Worm (Caenorhabditis elegans) whole organism, dauer: Measurements from ENCODE around the gene exos-4.2.

Source experiments
- unc-62 ChIP-seq: sonication (generic microtip); optimal IDR thresholded peaks from 2 replicates; lab custom pipeline; 2017; ENCODE audit warnings: missing biosample characterization, missing genetic modification reagents, missing genetic modification characterization

exos-4.2 gene

DNA sequence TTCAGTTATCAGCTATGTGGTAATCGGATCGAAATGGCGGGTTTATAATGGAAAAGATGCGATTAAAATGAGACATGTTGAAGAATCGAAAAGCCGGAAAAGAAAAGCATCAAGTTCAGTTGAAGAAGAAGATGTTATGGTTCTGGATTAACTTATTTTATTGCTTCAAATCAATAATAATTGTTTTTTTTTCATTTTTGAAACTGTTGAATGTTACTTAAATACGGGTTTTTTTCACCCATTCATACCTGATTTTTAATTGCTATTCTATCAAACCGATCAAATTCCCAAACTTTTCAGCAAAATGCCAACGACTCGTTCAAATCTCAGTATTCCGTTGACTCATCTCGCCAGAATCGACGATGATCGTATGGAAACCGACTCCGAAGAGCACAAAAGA is at the start of gene exos-4.2:
Gene exos-4.2 (plus strand): TSS at position 301 of the 400 bp plus-strand sequence.
- TF ChIP-seq unc-62 (GFP tag; lab: Kevin White, UChicago) = no peak

DNA sequence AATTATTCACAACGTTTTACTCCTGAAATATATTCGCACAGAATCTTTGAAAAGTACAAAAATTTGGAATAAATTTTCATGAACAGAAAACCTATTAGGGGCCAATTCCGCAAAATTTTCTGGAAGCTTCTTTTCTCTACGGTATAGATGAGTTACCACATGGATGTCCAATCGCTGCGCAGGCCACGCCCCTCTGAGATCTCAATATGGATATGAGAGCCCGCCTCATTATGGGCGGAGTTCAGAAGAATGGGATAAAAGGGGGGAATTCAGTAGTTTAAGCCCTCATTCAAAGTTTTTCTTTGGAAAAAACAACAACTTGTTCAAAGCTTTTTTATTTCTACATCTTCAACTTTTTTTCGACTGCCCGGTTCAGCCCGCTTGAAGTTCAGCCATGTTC is 48.5 kb upstream of the exos-4.2 start, which contains the start of gene daf-7:
Gene daf-7 (plus strand): TSS at position 301 of the 400 bp plus-strand sequence.
- TF ChIP-seq unc-62 (GFP tag; lab: Kevin White, UChicago) = no peak

DNA sequence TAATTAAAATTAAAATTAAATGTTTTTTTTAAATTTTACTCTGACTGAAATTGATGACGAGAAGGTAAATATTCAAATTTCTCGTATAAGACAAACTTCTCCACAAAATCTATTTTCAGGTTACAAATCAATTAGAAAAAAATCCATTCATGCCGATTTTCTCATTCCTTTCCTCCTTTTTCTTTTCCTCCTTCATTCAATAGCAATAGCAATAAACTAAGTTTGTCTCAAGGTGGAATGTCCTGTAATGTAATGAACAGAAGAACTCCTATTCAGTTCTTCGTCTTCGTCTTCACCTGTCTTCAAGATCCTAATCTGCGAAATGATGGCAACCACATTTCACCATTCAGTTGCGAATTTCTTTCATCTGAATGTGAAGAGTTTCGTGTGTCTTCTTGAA is 44.2 kb upstream of the exos-4.2 start, which contains the start of gene dac-1:
Gene dac-1 (plus strand): TSS at position 301 of the 400 bp plus-strand sequence.
- no peak for TF ChIP-seq unc-62 (GFP tag; lab: Kevin White, UChicago)

DNA sequence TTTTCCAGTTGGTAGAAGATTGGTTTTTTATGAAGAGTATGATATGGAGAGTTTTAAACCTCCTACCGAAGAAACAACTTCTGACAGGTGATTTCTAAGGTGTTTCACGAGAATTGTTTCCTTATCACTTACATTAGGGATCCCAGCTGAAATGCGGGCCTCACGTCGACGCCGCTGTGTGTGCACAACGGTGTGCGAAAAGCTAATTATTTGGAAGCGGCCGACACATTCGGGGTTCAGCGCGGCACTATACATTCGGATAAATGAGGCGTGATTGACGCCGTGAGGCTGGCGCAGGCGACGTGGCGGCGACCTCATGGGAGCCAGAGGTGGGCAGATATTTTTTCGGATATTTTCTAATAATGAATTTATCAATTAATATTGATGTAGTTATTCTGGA is 40.7 kb upstream of the exos-4.2 start:
- no peak for TF ChIP-seq unc-62 (GFP tag; lab: Kevin White, UChicago)

DNA sequence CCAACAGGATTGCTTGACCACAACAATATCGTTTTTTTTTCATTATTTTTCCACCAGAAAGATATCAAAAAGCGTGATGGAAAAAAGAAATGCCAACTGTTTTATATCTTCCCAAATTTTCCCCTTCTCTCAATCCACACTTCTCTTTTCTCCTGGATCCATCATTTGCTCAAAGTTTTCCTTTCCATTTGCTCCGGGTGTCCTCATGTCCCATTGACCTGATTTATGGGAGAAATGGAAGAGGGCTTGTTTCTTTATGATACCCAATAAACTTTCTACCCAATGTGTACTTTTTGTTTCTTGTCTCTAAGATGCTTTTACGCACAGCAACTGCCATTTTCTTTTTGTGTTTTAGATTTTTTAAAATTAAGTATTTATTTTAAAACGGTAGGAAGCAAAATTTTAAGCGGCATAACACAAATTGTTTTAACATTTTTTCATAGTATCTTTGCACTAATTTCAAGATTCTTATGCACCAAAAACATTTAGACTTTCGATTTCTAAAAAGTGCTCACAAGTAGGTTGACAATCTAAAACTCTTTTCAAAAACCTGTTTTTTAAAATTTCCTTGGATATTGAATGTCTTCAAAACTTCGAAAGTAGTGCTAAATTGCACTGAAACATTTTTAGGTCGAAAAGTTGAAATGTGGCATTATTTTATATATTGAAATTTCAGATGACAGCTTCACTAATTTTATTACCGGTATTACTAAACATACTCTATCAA is 37.3 kb upstream of the exos-4.2 start, which contains the start of gene clec-149:
Gene clec-149 (plus strand): TSS at position 677 of the 727 bp plus-strand sequence.
- TF ChIP-seq unc-62 (GFP tag; lab: Kevin White, UChicago) = no peak

DNA sequence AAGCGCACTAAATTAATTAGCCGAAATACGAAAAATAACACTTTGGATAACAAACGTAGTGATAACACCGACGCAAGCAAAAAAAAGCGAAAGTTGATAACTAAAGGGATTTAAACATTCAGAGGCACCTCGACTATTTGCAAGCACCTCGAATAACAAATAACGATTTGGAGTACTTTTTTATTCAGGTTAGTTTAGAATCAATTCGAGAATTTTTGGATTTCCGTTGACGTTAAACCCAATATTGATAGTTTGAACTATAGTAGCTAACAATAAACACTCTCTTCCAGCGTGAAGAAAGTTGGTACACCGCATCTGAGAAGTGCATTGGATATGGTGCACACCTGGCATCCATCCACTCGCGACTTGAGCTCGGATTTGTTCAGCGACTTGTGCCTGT is 34.7 kb upstream of the exos-4.2 start:
- no peak for TF ChIP-seq unc-62 (GFP tag; lab: Kevin White, UChicago)

DNA sequence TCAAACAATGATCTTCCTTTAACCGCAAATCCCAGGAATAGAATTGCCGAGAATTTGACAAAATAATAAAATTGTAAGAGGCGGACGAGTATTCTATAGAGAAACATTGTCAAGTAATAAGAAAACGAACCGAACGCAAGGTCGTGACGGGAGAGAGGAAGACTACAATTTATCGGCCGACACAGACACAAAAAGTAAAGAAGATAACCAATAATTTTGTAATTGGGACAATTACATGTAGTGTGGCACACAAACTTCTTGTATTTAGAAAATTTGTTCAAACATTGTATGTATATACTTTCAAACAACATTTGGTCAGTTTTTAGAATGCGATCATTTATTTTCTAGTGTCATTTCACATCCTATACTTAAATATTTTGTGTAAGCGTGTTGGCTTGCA is 28.0 kb upstream of the exos-4.2 start, which contains the start of gene ceeh-1:
Gene ceeh-1 (minus strand): TSS at position 317 of the 400 bp plus-strand sequence.
- TF ChIP-seq unc-62 (GFP tag; lab: Kevin White, UChicago) = no peak

DNA sequence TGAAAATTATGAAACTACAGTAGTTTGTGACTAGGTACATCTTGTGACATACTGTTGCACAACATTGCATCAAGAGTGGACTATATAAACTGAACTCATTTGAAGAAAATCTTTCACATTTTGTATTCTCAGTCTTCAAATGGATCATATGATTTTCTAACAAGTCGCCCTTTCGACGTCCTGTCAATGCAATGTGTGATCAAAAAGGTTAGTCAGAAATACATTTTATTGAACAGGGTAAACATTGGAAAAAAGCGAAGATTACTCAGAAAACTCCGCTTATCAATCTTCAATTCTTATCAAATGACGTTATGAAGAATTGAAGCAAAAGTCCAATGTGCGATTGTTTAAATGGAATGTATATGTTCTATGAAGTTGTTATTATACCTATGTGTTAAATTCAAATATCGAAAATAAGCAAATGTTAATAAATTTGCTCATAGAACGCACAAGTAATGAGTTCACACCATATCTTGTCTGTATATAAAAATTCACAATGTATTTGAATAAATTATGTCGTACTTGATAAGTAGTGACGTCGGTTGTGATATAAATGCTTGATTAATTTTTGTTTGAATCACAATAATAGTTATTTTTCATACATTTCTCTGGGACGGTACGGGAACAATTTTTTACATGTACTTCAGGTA is 27.0 kb upstream of the exos-4.2 start, which contains the start of gene zip-2:
Gene zip-2 (plus strand): TSS at position 128 of the 650 bp plus-strand sequence.
- no peak for TF ChIP-seq unc-62 (GFP tag; lab: Kevin White, UChicago)

DNA sequence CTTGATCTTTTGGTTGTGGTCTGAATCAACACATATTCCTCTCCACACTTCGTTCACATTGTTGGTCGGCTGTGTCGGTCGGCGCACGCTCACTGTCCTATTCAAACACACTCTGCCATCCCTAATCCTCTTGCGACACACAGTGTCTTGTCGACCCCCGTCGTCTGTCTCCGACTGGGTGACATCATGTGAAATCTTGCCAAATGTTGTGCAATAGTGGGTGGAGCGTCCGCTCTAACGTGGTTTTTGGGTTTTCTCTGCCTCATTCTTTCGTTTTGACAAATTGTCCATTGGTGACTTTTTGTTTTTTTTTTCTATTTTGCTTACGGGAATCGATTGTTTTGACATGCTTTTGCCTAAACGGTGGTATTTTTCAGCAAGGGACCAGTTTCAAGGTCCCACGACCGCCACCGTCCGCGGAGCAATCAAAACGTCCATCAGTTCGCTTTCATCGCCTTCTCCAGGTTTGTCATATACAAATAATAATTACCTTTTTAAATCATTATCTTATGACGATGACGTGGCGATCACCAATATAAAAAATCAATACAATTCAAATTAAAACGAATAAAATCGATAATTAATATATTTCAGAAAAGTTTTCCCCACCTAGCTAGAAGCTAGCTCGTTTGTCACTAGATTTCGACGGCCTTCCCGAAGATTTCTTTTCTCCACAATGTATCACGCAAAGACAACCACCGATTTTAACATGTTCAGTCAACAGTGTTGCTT is 26.1 kb upstream of the exos-4.2 start:
- TF ChIP-seq unc-62 (GFP tag; lab: Kevin White, UChicago) = peak; percentile 9

DNA sequence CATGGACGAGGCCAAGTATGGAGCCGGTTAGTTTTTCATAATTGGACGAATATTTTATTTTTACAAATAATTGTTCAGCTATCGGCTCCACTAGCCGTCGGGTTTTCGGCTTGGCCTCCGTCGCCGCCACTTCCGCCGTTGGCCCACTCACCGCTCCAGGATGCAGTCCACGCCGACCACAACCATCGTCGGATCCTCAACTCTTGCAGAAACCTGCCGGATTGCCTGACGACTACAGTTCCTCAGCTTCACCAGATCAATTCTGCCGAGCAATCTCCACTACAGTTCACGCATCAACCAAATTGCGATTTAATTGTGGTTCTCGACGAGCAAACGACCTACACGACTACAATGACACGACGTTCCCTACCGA is 25.6 kb upstream of the exos-4.2 start:
- no peak for TF ChIP-seq unc-62 (GFP tag; lab: Kevin White, UChicago)

DNA sequence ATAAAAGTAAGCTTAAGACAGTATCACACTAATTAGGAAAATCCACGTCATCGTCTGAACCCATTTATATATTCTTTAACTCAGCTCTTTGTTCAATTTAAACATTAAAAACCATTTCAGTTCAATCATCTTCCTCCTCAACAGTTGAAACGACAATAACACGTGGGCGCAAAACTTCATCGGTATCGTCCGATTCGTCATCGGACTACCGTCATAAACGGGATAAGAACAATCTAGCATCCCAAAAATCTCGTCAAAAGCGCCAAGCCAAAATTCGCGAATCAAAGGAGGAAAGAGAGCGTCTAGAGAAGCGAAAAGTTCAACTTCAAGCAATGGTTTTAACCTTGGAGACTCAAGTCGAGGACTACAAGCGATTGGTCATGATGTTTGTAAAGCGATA is 24.8 kb upstream of the exos-4.2 start:
- TF ChIP-seq unc-62 (GFP tag; lab: Kevin White, UChicago) = no peak

DNA sequence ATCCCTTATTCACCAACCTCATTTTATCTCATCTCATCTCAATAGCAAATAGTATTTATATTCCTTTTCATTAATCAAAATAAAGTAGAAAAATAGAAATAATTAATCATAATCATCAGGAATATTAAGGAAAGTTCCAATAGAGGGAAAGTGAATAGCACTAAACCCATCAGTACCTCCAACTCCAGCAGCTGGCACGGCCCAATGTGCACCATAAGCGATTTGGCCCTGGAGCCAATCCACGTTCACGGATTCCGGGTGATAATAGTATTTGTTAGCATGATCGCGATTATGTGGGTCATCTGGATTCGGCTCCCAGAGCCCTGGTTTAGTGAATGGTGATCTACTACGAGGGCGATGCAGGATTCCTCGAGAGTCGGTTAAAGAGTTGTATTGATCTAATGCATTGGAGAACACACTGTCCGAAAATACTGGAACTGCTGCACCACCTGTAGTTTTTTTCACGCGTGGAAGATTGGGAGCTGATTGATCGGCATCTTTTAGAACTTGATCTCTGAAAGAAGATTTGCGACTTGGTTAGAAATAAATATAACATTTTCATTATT is 24.2 kb upstream of the exos-4.2 start:
- TF ChIP-seq unc-62 (GFP tag; lab: Kevin White, UChicago) = peak; percentile 20

DNA sequence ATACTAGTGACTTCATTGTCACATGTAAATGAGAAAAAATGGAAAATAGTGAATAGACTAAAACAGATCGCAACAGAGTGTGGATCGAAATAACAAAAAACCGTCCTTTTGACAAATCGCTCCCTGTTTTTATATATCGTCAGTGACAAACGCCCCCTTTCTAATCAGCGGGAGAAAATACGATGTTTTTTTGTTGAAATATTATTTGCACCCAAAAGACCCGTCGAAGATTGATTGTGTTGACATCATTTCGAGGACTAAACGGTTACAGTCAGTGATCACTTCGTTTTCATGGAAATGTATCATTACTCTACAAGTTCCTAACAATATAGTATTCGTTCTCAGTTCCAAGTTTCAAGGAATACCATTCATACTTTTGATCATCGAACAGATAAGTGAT is 20.5 kb upstream of the exos-4.2 start, which contains the start of gene dos-3:
Gene dos-3 (minus strand): TSS at position 101 of the 400 bp plus-strand sequence.
- no peak for TF ChIP-seq unc-62 (GFP tag; lab: Kevin White, UChicago)

DNA sequence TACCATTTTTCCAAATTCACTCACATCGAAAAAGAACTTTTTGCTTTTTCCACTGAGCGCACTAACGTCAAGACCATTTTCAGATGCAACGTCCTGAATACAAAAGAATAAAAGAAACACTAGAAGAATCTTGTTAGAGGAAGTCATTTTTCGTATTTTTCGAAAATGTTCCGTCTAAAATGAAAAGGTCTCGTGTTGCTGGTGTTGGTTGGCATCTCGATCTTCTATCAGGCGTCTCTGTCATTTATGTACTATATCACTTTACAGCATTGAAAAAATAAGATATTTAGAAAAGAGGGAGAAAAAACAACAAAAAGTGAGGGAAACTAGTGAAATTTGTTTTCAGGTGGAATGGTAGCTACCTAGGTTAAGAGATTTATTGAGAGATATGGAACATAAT is 18.8 kb upstream of the exos-4.2 start, which contains the start of gene K02F3.9:
Gene K02F3.9 (minus strand): TSS at position 190 of the 400 bp plus-strand sequence.
- no peak for TF ChIP-seq unc-62 (GFP tag; lab: Kevin White, UChicago)

DNA sequence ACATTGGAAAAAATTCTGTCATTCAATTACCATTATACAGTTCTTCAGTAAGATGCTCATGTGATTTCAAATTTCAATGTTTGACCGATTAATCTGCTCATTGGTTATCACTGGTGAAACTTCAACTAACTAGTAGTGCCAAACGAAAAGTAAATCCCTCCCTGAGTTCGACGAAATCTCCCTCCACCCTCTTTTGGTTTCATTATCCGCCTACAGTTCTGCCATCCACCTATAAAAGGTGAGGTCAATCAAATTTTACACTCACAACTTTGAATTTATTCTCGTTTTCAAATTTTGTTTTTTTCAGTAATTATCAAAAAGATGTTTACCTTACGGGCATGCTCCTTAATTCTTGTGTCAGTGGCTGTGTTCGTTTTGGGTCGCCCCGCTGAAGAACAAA is 17.4 kb upstream of the exos-4.2 start, which contains the start of gene far-8:
Gene far-8 (plus strand): TSS at position 301 of the 400 bp plus-strand sequence.
- no peak for TF ChIP-seq unc-62 (GFP tag; lab: Kevin White, UChicago)
